Worm (Caenorhabditis elegans): ENCODE measurements around the gene srbc-10.

ce11 chrV:7523392-7523791 lies 30.6 kb upstream of the srbc-10 start, which contains the start of gene C54F6.6:
- no peak for TF ChIP-seq daf-8 (GFP tag; IDR thresholded peaks at IDR 0.05)
- no peak for TF ChIP-seq ceh-28 (tag; optimal IDR thresholded peaks at IDR 0.05)
- no peak for TF ChIP-seq snpc-4 (tag; optimal IDR thresholded peaks at IDR 0.05)
- TF ChIP-seq sdz-12 (GFP tag; optimal IDR thresholded peaks at IDR 0.05): no peak
- no peak for TF ChIP-seq T20F7.1 (GFP tag; optimal IDR thresholded peaks at IDR 0.05)
- TF ChIP-seq Y105C5A.15 (GFP tag; IDR thresholded peaks at IDR 0.05): no peak
- TF ChIP-seq daf-19 (GFP tag; conservative IDR thresholded peaks at IDR 0.05): no peak
